Worm (Caenorhabditis elegans) whole organism, L4/young adult: ENCODE measurements around the gene Y38E10A.8.

Experiments used
- W03F9.2 ChIP-seq: fragments of 150-350 bp; optimal IDR thresholded peaks from 2 replicates; lab custom pipeline; 2014; ENCODE audit warnings: missing biosample characterization, missing genetic modification characterization
- dao-5 ChIP-seq: sonication (generic microtip); optimal IDR thresholded peaks from 2 replicates; lab custom pipeline; 2016; ENCODE audit warnings: missing genotype, missing genetic modification characterization, moderate library complexity, missing compliant biosample characterization
- him-1 ChIP-seq: sonication (generic microtip); optimal IDR thresholded peaks from 2 replicates; lab custom pipeline; 2016; ENCODE audit warnings: missing genotype, missing genetic modification reagents, missing genetic modification characterization, missing compliant biosample characterization

ce11 chrII:12622843-12623242, 15.8 kb downstream of the Y38E10A.8 start:
- TF ChIP-seq him-1 (tag; lab: Kevin White, UChicago), result no peak
- TF ChIP-seq W03F9.2, result no peak
- no peak for TF ChIP-seq dao-5 (tag; lab: Kevin White, UChicago)
